Worm (Caenorhabditis elegans) whole organism, midembryonic: ENCODE data around the gene bus-5.

ENCODE experiments used
- T22C8.4 ChIP-seq: fragments of 200-800 bp; sonication (Bioruptor generic); IDR thresholded peaks from 2 replicates; pipeline ENCODE4 v1.3.6; 2022; ENCODE audit warnings: missing genetic modification characterization, missing compliant biosample characterization
- cog-1 ChIP-seq: sonication (generic microtip); optimal IDR thresholded peaks from 2 replicates; lab custom pipeline; 2016; ENCODE audit warnings: missing genetic modification characterization, missing compliant biosample characterization
- flt-1 ChIP-seq: fragments of 200-800 bp; sonication (Bioruptor generic); IDR thresholded peaks from 2 replicates; pipeline ENCODE4 v1.3.6; 2022; ENCODE audit warnings: missing genetic modification characterization, missing compliant biosample characterization
- klf-2 ChIP-seq: fragments of 200-800 bp; sonication (Bioruptor generic); conservative IDR thresholded peaks from 2 replicates; pipeline ENCODE4 v1.3.6; 2022; ENCODE audit warnings: missing genetic modification reagents, missing genetic modification characterization, missing compliant biosample characterization
- med-1 ChIP-seq: sonication (generic microtip); optimal IDR thresholded peaks from 2 replicates; lab custom pipeline; 2017; ENCODE audit warnings: missing genetic modification characterization, mild to moderate bottlenecking, missing compliant biosample characterization, antibody characterized with exemption, missing genetic modification reagents; ENCODE audit not compliant: insufficient read depth
- ref-1 ChIP-seq: fragments of 200-800 bp; sonication (Bioruptor generic); conservative IDR thresholded peaks from 2 replicates; pipeline ENCODE4 v1.3.6; 2022; ENCODE audit warnings: missing genetic modification reagents, missing genetic modification characterization, missing compliant biosample characterization
- tab-1 ChIP-seq: fragments of 200-800 bp; sonication (Bioruptor generic); IDR thresholded peaks from 2 replicates; pipeline ENCODE4 v1.3.6; 2022; ENCODE audit warnings: missing genetic modification characterization, missing compliant biosample characterization
- ztf-23 ChIP-seq: fragments of 200-800 bp; sonication (Bioruptor generic); IDR thresholded peaks from 2 replicates; pipeline ENCODE4 v1.3.6; 2022; ENCODE audit warnings: missing genetic modification reagents, missing genetic modification characterization, missing compliant biosample characterization
- ztf-29 ChIP-seq: fragments of 200-800 bp; sonication (Bioruptor generic); IDR thresholded peaks from 2 replicates; pipeline ENCODE4 v1.3.6; 2022; ENCODE audit warnings: missing genetic modification reagents, missing genetic modification characterization, missing compliant biosample characterization

The bus-5 gene

ce11 chrX:2113004-2113403, at the start of gene bus-5:
Gene bus-5 (minus strand): TSS chrX:2113104.
- no peak for TF ChIP-seq flt-1 (GFP tag; lab: Robert Waterston, UW)
- TF ChIP-seq med-1 (GFP tag; lab: Kevin White, UChicago) = no peak
- no peak for TF ChIP-seq T22C8.4 (GFP tag; lab: Robert Waterston, UW)
- no peak for TF ChIP-seq ztf-29 (GFP tag; lab: Robert Waterston, UW)
- TF ChIP-seq tab-1 (GFP tag; lab: Robert Waterston, UW) = no peak
- TF ChIP-seq cog-1 (tag; lab: Kevin White, UChicago) = no peak
- TF ChIP-seq klf-2 = no peak
- no peak for TF ChIP-seq ztf-23 (GFP tag; lab: Robert Waterston, UW)
- no peak for TF ChIP-seq ref-1

ce11 chrX:2157855-2158254, 45.0 kb upstream of the bus-5 start:
- TF ChIP-seq med-1 (GFP tag; lab: Kevin White, UChicago) = no peak
- no peak for TF ChIP-seq ztf-29 (GFP tag; lab: Robert Waterston, UW)

- TF ChIP-seq med-1 (GFP tag; lab: Kevin White, UChicago) = no peak
- TF ChIP-seq ztf-29 (GFP tag; lab: Robert Waterston, UW) = no peak
- no peak for TF ChIP-seq klf-2
- no peak for TF ChIP-seq T22C8.4 (GFP tag; lab: Robert Waterston, UW)
- TF ChIP-seq flt-1 (GFP tag; lab: Robert Waterston, UW) = no peak
- TF ChIP-seq ztf-23 (GFP tag; lab: Robert Waterston, UW) = no peak
- TF ChIP-seq ref-1 = no peak
- no peak for TF ChIP-seq tab-1 (GFP tag; lab: Robert Waterston, UW)
- TF ChIP-seq cog-1 (tag; lab: Kevin White, UChicago) = no peak
Observed at ce11 chrX:2153780-2154179, 40.9 kb upstream of the bus-5 start.

ce11 chrX:2152062-2152461, 39.2 kb upstream of the bus-5 start:
- TF ChIP-seq ref-1 = no peak
- TF ChIP-seq med-1 (GFP tag; lab: Kevin White, UChicago) = no peak

- TF ChIP-seq cog-1 (tag; lab: Kevin White, UChicago) = no peak
- TF ChIP-seq med-1 (GFP tag; lab: Kevin White, UChicago) = no peak
- TF ChIP-seq ztf-23 (GFP tag; lab: Robert Waterston, UW) = no peak
- TF ChIP-seq ref-1 = no peak
- TF ChIP-seq T22C8.4 (GFP tag; lab: Robert Waterston, UW) = no peak
- TF ChIP-seq flt-1 (GFP tag; lab: Robert Waterston, UW) = no peak
- no peak for TF ChIP-seq ztf-29 (GFP tag; lab: Robert Waterston, UW)
- no peak for TF ChIP-seq tab-1 (GFP tag; lab: Robert Waterston, UW)
- TF ChIP-seq klf-2 = no peak
Observed at ce11 chrX:2150006-2150405, 37.1 kb upstream of the bus-5 start, which contains the start of gene npax-2. Gene npax-2 (minus strand): TSS chrX:2150106.

ce11 chrX:2145629-2146028, 32.7 kb upstream of the bus-5 start, which contains the start of gene dpy-3:
Gene dpy-3 (minus strand): TSS chrX:2145647.
- TF ChIP-seq ztf-29 (GFP tag; lab: Robert Waterston, UW) = no peak

- TF ChIP-seq T22C8.4 (GFP tag; lab: Robert Waterston, UW) (no peak), med-1 (GFP tag; lab: Kevin White, UChicago) (no peak), ref-1 (no peak)
Observed at ce11 chrX:2144875-2145274, 32.0 kb upstream of the bus-5 start.

ce11 chrX:2144236-2144635, 31.3 kb upstream of the bus-5 start:
- TF ChIP-seq klf-2 (no peak), T22C8.4 (GFP tag; lab: Robert Waterston, UW) (no peak), ref-1 (no peak), flt-1 (GFP tag; lab: Robert Waterston, UW) (no peak), med-1 (GFP tag; lab: Kevin White, UChicago) (no peak), tab-1 (GFP tag; lab: Robert Waterston, UW) (no peak), ztf-29 (GFP tag; lab: Robert Waterston, UW) (no peak), cog-1 (tag; lab: Kevin White, UChicago) (no peak), ztf-23 (GFP tag; lab: Robert Waterston, UW) (no peak)

- TF ChIP-seq flt-1 (GFP tag; lab: Robert Waterston, UW) = no peak
- TF ChIP-seq T22C8.4 (GFP tag; lab: Robert Waterston, UW) = no peak
- TF ChIP-seq cog-1 (tag; lab: Kevin White, UChicago) = no peak
- no peak for TF ChIP-seq tab-1 (GFP tag; lab: Robert Waterston, UW)
- no peak for TF ChIP-seq med-1 (GFP tag; lab: Kevin White, UChicago)
- 0 out of 2 replicates have a peak, but pooled peaks have one; percentile 28 for TF ChIP-seq ztf-23 (GFP tag; lab: Robert Waterston, UW)
- TF ChIP-seq ref-1 = no peak
Observed at ce11 chrX:2140610-2141009, 27.7 kb upstream of the bus-5 start.

- TF ChIP-seq med-1 (GFP tag; lab: Kevin White, UChicago) (no peak), T22C8.4 (GFP tag; lab: Robert Waterston, UW) (no peak), cog-1 (tag; lab: Kevin White, UChicago) (no peak), klf-2 (no peak), ref-1 (no peak), tab-1 (GFP tag; lab: Robert Waterston, UW) (no peak), ztf-29 (GFP tag; lab: Robert Waterston, UW) (no peak), flt-1 (GFP tag; lab: Robert Waterston, UW) (no peak), ztf-23 (GFP tag; lab: Robert Waterston, UW) (no peak)
Observed at ce11 chrX:2138923-2139322, 26.0 kb upstream of the bus-5 start.

ce11 chrX:2136937-2137336, 24.0 kb upstream of the bus-5 start:
- TF ChIP-seq klf-2 (no peak), T22C8.4 (GFP tag; lab: Robert Waterston, UW) (no peak), med-1 (GFP tag; lab: Kevin White, UChicago) (no peak), ztf-23 (GFP tag; lab: Robert Waterston, UW) (no peak), flt-1 (GFP tag; lab: Robert Waterston, UW) (no peak), ztf-29 (GFP tag; lab: Robert Waterston, UW) (no peak), cog-1 (tag; lab: Kevin White, UChicago) (no peak), ref-1 (no peak), tab-1 (GFP tag; lab: Robert Waterston, UW) (no peak)
